Fruit fly (Drosophila melanogaster): ENCODE results near the gene erm.

The erm gene

DNA sequence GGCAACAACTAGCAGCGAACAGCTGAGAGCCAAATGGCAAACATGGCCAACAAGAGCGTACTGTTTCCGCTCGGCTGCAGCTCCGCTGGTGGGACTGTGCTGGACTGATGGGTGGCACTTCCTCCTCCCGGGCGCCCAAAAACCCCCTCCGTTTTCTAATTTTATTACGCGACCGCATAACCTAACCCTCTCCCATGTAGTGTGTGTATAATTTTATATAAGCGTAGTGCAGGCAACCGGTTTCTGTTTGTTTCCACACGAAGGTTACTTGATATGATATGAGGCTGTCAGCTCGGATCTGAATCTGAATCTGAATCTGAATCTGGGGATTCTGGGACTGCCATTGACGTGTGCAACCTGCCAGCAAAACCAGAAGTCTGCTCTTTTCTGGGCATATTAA, 67.3 kb downstream of the erm start:
- TF ChIP-seq pad (GFP tag; optimal IDR thresholded peaks at IDR 0.05) (no peak), Clk (GFP tag; optimal IDR thresholded peaks at IDR 0.05) (no peak), Crg-1 (GFP tag; optimal IDR thresholded peaks at IDR 0.05) (no peak), Mnt (GFP tag; optimal IDR thresholded peaks at IDR 0.05) (no peak), toe (GFP tag; optimal IDR thresholded peaks at IDR 0.05) (no peak), CG14711 (tag; optimal IDR thresholded peaks at IDR 0.05) (no peak), cic (GFP tag; optimal IDR thresholded peaks at IDR 0.05) (no peak), cnc (optimal IDR thresholded peaks at IDR 0.05) (no peak), CG11617 (GFP tag; optimal IDR thresholded peaks at IDR 0.05) (no peak)

DNA sequence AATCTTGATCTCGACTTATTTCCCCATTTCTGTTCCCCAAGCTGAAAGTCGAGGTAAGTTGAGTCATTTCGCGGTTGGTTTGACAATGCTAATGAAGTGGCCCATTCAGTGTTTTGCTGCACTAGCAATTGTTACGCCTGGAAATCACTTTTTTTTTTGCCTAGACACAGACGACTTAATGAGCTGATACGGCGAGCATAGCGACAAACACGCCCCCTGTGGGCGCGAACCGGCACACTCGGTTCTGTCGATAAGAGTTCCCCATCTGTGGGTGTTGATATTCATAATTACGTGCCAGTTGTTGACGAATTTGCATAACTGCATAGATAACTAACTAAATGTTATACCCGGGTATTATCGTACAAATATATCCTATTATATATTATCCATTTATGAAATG, 67.9 kb downstream of the erm start:
- no peak for TF ChIP-seq CG11617 (GFP tag; optimal IDR thresholded peaks at IDR 0.05)
- TF ChIP-seq tj (GFP tag; optimal IDR thresholded peaks at IDR 0.05), result peak; percentile 2
- no peak for TF ChIP-seq cic (GFP tag; optimal IDR thresholded peaks at IDR 0.05)
- no peak for TF ChIP-seq Hr96 (GFP tag; optimal IDR thresholded peaks at IDR 0.05)
- TF ChIP-seq CG12768 (GFP tag; optimal IDR thresholded peaks at IDR 0.05), result no peak

DNA sequence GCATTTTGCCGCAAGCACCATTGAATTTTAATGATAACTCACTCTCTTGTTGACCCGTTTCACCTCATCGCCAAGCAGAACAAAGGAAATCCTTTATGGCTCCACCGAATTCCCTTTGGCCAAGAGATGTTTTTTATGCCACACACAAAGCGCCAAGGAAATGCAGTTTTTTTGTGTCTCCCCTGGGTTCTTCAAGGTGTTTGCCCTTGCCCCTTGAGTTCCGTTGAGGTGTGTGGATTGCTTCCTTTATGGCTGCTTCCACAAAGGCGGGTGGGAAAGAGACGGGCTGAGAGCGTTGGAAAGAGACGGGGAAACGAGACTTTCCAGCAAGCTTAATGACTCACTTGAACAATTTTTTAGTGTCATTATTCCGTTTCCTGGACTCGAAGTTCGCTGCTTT, 68.9 kb downstream of the erm start:
- TF ChIP-seq Crg-1 (GFP tag; optimal IDR thresholded peaks at IDR 0.05) (no peak), CG33017 (tag; optimal IDR thresholded peaks at IDR 0.05) (no peak), tj (GFP tag; optimal IDR thresholded peaks at IDR 0.05) (no peak), toe (GFP tag; optimal IDR thresholded peaks at IDR 0.05) (no peak), CG5204 (GFP tag; optimal IDR thresholded peaks at IDR 0.05) (no peak), cic (GFP tag; optimal IDR thresholded peaks at IDR 0.05) (no peak), CG14711 (tag; optimal IDR thresholded peaks at IDR 0.05) (no peak), CG12768 (GFP tag; optimal IDR thresholded peaks at IDR 0.05) (no peak), Clk (GFP tag; optimal IDR thresholded peaks at IDR 0.05) (no peak), cnc (optimal IDR thresholded peaks at IDR 0.05) (no peak), bab1 (GFP tag; optimal IDR thresholded peaks at IDR 0.05) (no peak), CG7045 (GFP tag; optimal IDR thresholded peaks at IDR 0.05) (no peak), CG7101 (tag; optimal IDR thresholded peaks at IDR 0.05) (no peak), ovo (GFP tag; optimal IDR thresholded peaks at IDR 0.05) (no peak), Mnt (GFP tag; optimal IDR thresholded peaks at IDR 0.05) (no peak), pad (GFP tag; optimal IDR thresholded peaks at IDR 0.05) (no peak), CG11617 (GFP tag; optimal IDR thresholded peaks at IDR 0.05) (no peak)
